Fruit fly (Drosophila melanogaster): ENCODE data around the gene Tmem43.

dm6 chr3L:7951841-7952240, 36.9 kb upstream of the Tmem43 start:
- TF ChIP-seq pad (GFP tag; optimal IDR thresholded peaks at IDR 0.05) (no peak), Mnt (GFP tag; optimal IDR thresholded peaks at IDR 0.05) (no peak), CG7045 (GFP tag; optimal IDR thresholded peaks at IDR 0.05) (no peak), CG33017 (tag; optimal IDR thresholded peaks at IDR 0.05) (no peak)

Measured in whole organism, adult.